Worm (Caenorhabditis elegans) whole organism, early embryonic: Measurements from ENCODE around the gene srbc-14.

Experiments used
- B0310.2 ChIP-seq: sonication (generic microtip); optimal IDR thresholded peaks from 2 replicates; lab custom pipeline; 2016; ENCODE audit warnings: mild to moderate bottlenecking, missing genetic modification characterization, missing compliant biosample characterization
- F13C5.2 ChIP-seq: sonication (generic microtip); optimal IDR thresholded peaks from 2 replicates; lab custom pipeline; 2017; ENCODE audit warnings: mild to moderate bottlenecking, missing genetic modification characterization, inconsistent platforms, missing compliant biosample characterization
- aly-1 ChIP-seq: sonication (generic microtip); optimal IDR thresholded peaks from 2 replicates; lab custom pipeline; 2016; ENCODE audit warnings: missing genetic modification characterization, missing compliant biosample characterization
- ama-1 ChIP-seq: fragments of 150-350 bp; optimal IDR thresholded peaks from 2 replicates; lab custom pipeline; 2014
- ceh-13 ChIP-seq: fragments of 200-800 bp; sonication (Bioruptor generic); optimal IDR thresholded peaks from 2 replicates; lab custom pipeline; 2018; ENCODE audit warnings: mild to moderate bottlenecking, missing genetic modification characterization, missing compliant biosample characterization
- ceh-36 ChIP-seq: sonication (generic microtip); optimal IDR thresholded peaks from 2 replicates; lab custom pipeline; 2016; ENCODE audit warnings: missing genetic modification characterization, inconsistent platforms, missing compliant biosample characterization
- ets-7 ChIP-seq: sonication (generic microtip); optimal IDR thresholded peaks from 2 replicates; lab custom pipeline; 2016; ENCODE audit warnings: missing genotype, missing genetic modification characterization, missing compliant biosample characterization
- flt-1 ChIP-seq: fragments of 200-800 bp; sonication (Bioruptor generic); IDR thresholded peaks from 2 replicates; pipeline ENCODE4 v1.3.6; 2022; ENCODE audit warnings: missing genetic modification characterization, missing compliant biosample characterization
- hmbx-1 ChIP-seq: sonication (generic microtip); optimal IDR thresholded peaks from 2 replicates; lab custom pipeline; 2016; ENCODE audit warnings: mild to moderate bottlenecking, missing genetic modification characterization, missing compliant biosample characterization
- hmg-4 ChIP-seq: fragments of 200-800 bp; sonication (Bioruptor generic); optimal IDR thresholded peaks from 2 replicates; lab custom pipeline; 2018; ENCODE audit warnings: mild to moderate bottlenecking, missing genetic modification characterization, missing compliant biosample characterization
- hnd-1 ChIP-seq: sonication (generic microtip); optimal IDR thresholded peaks from 2 replicates; lab custom pipeline; 2016; ENCODE audit warnings: missing genetic modification characterization, missing compliant biosample characterization
- pes-1 ChIP-seq: fragments of 200-800 bp; sonication (Bioruptor generic); IDR thresholded peaks from 2 replicates; pipeline ENCODE4 v1.3.6; 2022; ENCODE audit warnings: missing genetic modification reagents, missing genetic modification characterization, missing compliant biosample characterization
- scrt-1 ChIP-seq: fragments of 200-800 bp; sonication (Bioruptor generic); IDR thresholded peaks from 2 replicates; pipeline ENCODE4 v1.3.6; 2022; ENCODE audit warnings: missing genetic modification characterization, missing compliant biosample characterization
- sea-1 ChIP-seq: fragments of 200-800 bp; sonication (Bioruptor generic); conservative IDR thresholded peaks from 2 replicates; pipeline ENCODE4 v1.3.6; 2022; ENCODE audit warnings: missing genetic modification characterization, missing compliant biosample characterization
- tbx-11 ChIP-seq: fragments of 200-800 bp; sonication (Bioruptor generic); IDR thresholded peaks from 2 replicates; pipeline ENCODE4 v1.3.6; 2022; ENCODE audit warnings: missing genetic modification characterization, missing compliant biosample characterization
- tbx-37 ChIP-seq: fragments of 200-800 bp; sonication (Bioruptor generic); conservative IDR thresholded peaks from 2 replicates; pipeline ENCODE4 v1.3.6; 2022; ENCODE audit warnings: missing genetic modification reagents, missing genetic modification characterization, missing compliant biosample characterization
- tra-4 ChIP-seq: sonication (generic microtip); optimal IDR thresholded peaks from 2 replicates; lab custom pipeline; 2017; ENCODE audit warnings: missing genetic modification characterization, missing compliant biosample characterization

The srbc-14 gene

DNA sequence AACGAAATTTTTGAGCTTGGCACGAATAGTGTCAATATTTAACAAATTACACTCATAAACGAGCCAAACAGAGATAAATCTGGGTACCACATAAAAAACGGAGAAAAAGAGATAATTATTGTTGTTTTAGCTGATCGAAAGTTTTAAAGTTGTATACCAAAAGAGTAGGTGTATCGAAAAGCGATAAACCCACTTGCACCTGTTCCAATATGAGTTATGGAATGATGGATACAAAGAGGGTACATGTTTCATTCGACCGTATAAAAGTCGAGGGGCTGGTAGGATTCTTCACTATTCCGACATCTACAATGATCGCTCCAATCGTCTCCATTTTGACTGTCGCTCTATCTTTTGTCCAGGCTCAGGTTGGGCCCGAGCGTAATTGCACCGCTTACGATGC, 20.8 kb upstream of the srbc-14 start, which contains the start of gene ZK218.1:
Gene ZK218.1 (plus strand): TSS at position 301 of the 400 bp plus-strand sequence.
- no peak for TF ChIP-seq pes-1
- TF ChIP-seq ceh-13 (GFP tag; lab: Kevin White, UChicago), result no peak
- TF ChIP-seq scrt-1 (GFP tag; lab: Robert Waterston, UW), result no peak
- TF ChIP-seq tbx-37 (GFP tag; lab: Robert Waterston, UW), result no peak
- no peak for TF ChIP-seq aly-1 (tag; lab: Kevin White, UChicago)
- TF ChIP-seq tra-4 (tag; lab: Kevin White, UChicago), result no peak
- TF ChIP-seq B0310.2 (tag; lab: Kevin White, UChicago), result no peak
- TF ChIP-seq hnd-1, result no peak
- TF ChIP-seq flt-1 (GFP tag; lab: Robert Waterston, UW), result no peak
- TF ChIP-seq tbx-11 (GFP tag; lab: Robert Waterston, UW), result no peak
- TF ChIP-seq hmg-4 (GFP tag; lab: Kevin White, UChicago), result no peak
- TF ChIP-seq ceh-36 (tag; lab: Kevin White, UChicago), result no peak
- TF ChIP-seq ama-1 (lab: Kevin White, UChicago), result no peak
- no peak for TF ChIP-seq F13C5.2
- TF ChIP-seq sea-1, result no peak
- TF ChIP-seq ets-7 (tag; lab: Kevin White, UChicago), result no peak
- no peak for TF ChIP-seq hmbx-1 (tag; lab: Kevin White, UChicago)

ce11 chrV:17089931-17090429, 18.5 kb upstream of the srbc-14 start, which contains the start of gene srh-237:
Gene srh-237 (plus strand): TSS chrV:17090379.
- TF ChIP-seq B0310.2 (tag; lab: Kevin White, UChicago) (no peak), hnd-1 (no peak), ceh-36 (tag; lab: Kevin White, UChicago) (no peak), hmbx-1 (tag; lab: Kevin White, UChicago) (no peak), flt-1 (GFP tag; lab: Robert Waterston, UW) (no peak), ets-7 (tag; lab: Kevin White, UChicago) (no peak), sea-1 (no peak), ceh-13 (GFP tag; lab: Kevin White, UChicago) (no peak), F13C5.2 (no peak), ama-1 (lab: Kevin White, UChicago) (no peak), scrt-1 (GFP tag; lab: Robert Waterston, UW) (no peak), tbx-37 (GFP tag; lab: Robert Waterston, UW) (no peak), aly-1 (tag; lab: Kevin White, UChicago) (no peak)

ce11 chrV:17089342-17089741, 17.9 kb upstream of the srbc-14 start, which contains the start of gene T05E12.6:
Gene T05E12.6 (minus strand): TSS chrV:17089442.
- no peak for TF ChIP-seq B0310.2 (tag; lab: Kevin White, UChicago)
- TF ChIP-seq aly-1 (tag; lab: Kevin White, UChicago), result no peak
- TF ChIP-seq sea-1, result no peak
- TF ChIP-seq ama-1 (lab: Kevin White, UChicago), result no peak
- TF ChIP-seq hmbx-1 (tag; lab: Kevin White, UChicago), result no peak
- no peak for TF ChIP-seq hmg-4 (GFP tag; lab: Kevin White, UChicago)
- TF ChIP-seq tbx-11 (GFP tag; lab: Robert Waterston, UW), result no peak
- TF ChIP-seq flt-1 (GFP tag; lab: Robert Waterston, UW), result no peak
- no peak for TF ChIP-seq pes-1
- TF ChIP-seq F13C5.2, result no peak
- TF ChIP-seq tbx-37 (GFP tag; lab: Robert Waterston, UW), result no peak

DNA sequence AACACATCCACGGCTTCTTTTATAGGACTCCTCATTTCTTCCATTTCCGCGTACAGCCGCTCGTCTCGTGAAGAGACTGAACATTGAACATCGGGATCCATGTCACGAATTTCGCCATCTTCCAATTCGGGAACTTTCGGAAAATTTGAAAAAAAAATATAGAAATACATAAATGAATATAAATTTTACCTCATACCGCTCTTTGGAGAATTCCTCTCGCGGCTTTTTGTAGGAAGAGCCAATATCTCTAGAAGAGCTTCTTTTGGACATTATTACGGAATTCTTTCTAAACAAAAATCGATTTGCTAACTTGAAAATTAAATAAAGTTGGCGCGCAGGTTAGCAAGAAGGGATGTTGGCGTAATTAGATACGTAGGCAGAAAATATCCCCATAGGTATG, 11.2 kb upstream of the srbc-14 start, which contains the start of gene T05E12.9:
Gene T05E12.9 (minus strand): TSS at position 101 of the 400 bp plus-strand sequence.
- TF ChIP-seq B0310.2 (tag; lab: Kevin White, UChicago), result no peak
- no peak for TF ChIP-seq ceh-13 (GFP tag; lab: Kevin White, UChicago)
- TF ChIP-seq ama-1 (lab: Kevin White, UChicago), result no peak
- TF ChIP-seq tbx-11 (GFP tag; lab: Robert Waterston, UW), result no peak
- no peak for TF ChIP-seq tbx-37 (GFP tag; lab: Robert Waterston, UW)
- TF ChIP-seq sea-1, result no peak
- no peak for TF ChIP-seq aly-1 (tag; lab: Kevin White, UChicago)
- TF ChIP-seq tra-4 (tag; lab: Kevin White, UChicago), result no peak
- no peak for TF ChIP-seq hmbx-1 (tag; lab: Kevin White, UChicago)

ce11 chrV:17079795-17080194, 8.3 kb upstream of the srbc-14 start, which contains the start of gene srw-20:
Gene srw-20 (minus strand): TSS chrV:17079895.
- no peak for TF ChIP-seq B0310.2 (tag; lab: Kevin White, UChicago)
- no peak for TF ChIP-seq scrt-1 (GFP tag; lab: Robert Waterston, UW)
- no peak for TF ChIP-seq F13C5.2
- TF ChIP-seq hmg-4 (GFP tag; lab: Kevin White, UChicago), result no peak
- TF ChIP-seq ceh-36 (tag; lab: Kevin White, UChicago), result no peak
- TF ChIP-seq flt-1 (GFP tag; lab: Robert Waterston, UW), result no peak
- no peak for TF ChIP-seq sea-1
- no peak for TF ChIP-seq ama-1 (lab: Kevin White, UChicago)
- no peak for TF ChIP-seq ets-7 (tag; lab: Kevin White, UChicago)
- no peak for TF ChIP-seq hnd-1
- no peak for TF ChIP-seq tra-4 (tag; lab: Kevin White, UChicago)
- no peak for TF ChIP-seq aly-1 (tag; lab: Kevin White, UChicago)
- no peak for TF ChIP-seq ceh-13 (GFP tag; lab: Kevin White, UChicago)
- TF ChIP-seq pes-1, result no peak
- no peak for TF ChIP-seq hmbx-1 (tag; lab: Kevin White, UChicago)
- no peak for TF ChIP-seq tbx-11 (GFP tag; lab: Robert Waterston, UW)
- TF ChIP-seq tbx-37 (GFP tag; lab: Robert Waterston, UW), result no peak

ce11 chrV:17077889-17078288, 6.4 kb upstream of the srbc-14 start, which contains the start of gene T05E12.3:
Gene T05E12.3 (minus strand): TSS chrV:17077989.
- TF ChIP-seq scrt-1 (GFP tag; lab: Robert Waterston, UW), result no peak
- no peak for TF ChIP-seq ceh-36 (tag; lab: Kevin White, UChicago)
- no peak for TF ChIP-seq hnd-1
- no peak for TF ChIP-seq ama-1 (lab: Kevin White, UChicago)
- TF ChIP-seq tbx-11 (GFP tag; lab: Robert Waterston, UW), result no peak
- no peak for TF ChIP-seq ceh-13 (GFP tag; lab: Kevin White, UChicago)
- TF ChIP-seq flt-1 (GFP tag; lab: Robert Waterston, UW), result no peak
- no peak for TF ChIP-seq F13C5.2
- TF ChIP-seq tra-4 (tag; lab: Kevin White, UChicago), result no peak
